Worm (Caenorhabditis elegans) whole organism, young adult: ENCODE measurements around the gene med-2.

ENCODE experiments used
- D2030.7 ChIP-seq: fragments of 200-800 bp; sonication (Bioruptor generic); IDR thresholded peaks from 2 replicates; pipeline ENCODE4 v1.3.6; 2022; ENCODE audit warnings: missing genetic modification reagents, missing genetic modification characterization, missing compliant biosample characterization
- F10E7.11 ChIP-seq: sonication (generic microtip); optimal IDR thresholded peaks from 2 replicates; lab custom pipeline; 2017; ENCODE audit warnings: mild to moderate bottlenecking, missing genetic modification characterization, moderate library complexity, missing compliant biosample characterization
- F52B5.7 ChIP-seq: sonication (generic microtip); optimal IDR thresholded peaks from 2 replicates; lab custom pipeline; 2016; ENCODE audit warnings: mild to moderate bottlenecking, missing genetic modification characterization, missing compliant biosample characterization
- K12H6.12 ChIP-seq: fragments of 200-800 bp; sonication (Bioruptor generic); optimal IDR thresholded peaks from 2 replicates; lab custom pipeline; 2018; ENCODE audit warnings: mild to moderate bottlenecking, missing genetic modification characterization, missing compliant biosample characterization
- T07F8.4 ChIP-seq: sonication (generic microtip); optimal IDR thresholded peaks from 2 replicates; lab custom pipeline; 2016; ENCODE audit warnings: mild to moderate bottlenecking, missing genetic modification characterization, moderate library complexity, missing compliant biosample characterization
- Y53G8AR.9 ChIP-seq: fragments of 200-800 bp; sonication (Bioruptor generic); conservative IDR thresholded peaks from 2 replicates; pipeline ENCODE4 v1.3.6; 2022; ENCODE audit warnings: missing genetic modification reagents, missing genetic modification characterization, missing compliant biosample characterization
- Y56A3A.18 ChIP-seq: fragments of 200-800 bp; sonication (Bioruptor generic); IDR thresholded peaks from 2 replicates; pipeline ENCODE4 v1.3.6; 2022; ENCODE audit warnings: missing genetic modification reagents, missing genetic modification characterization, missing compliant biosample characterization
- Y95B8A.8 ChIP-seq: fragments of 200-800 bp; sonication (Bioruptor generic); IDR thresholded peaks from 2 replicates; pipeline ENCODE4 v1.3.6; 2022; ENCODE audit warnings: missing genetic modification reagents, missing genetic modification characterization, missing compliant biosample characterization
- akir-1 ChIP-seq: fragments of 200-800 bp; sonication (Bioruptor generic); optimal IDR thresholded peaks from 2 replicates; lab custom pipeline; 2018; ENCODE audit warnings: mild to moderate bottlenecking, missing genetic modification characterization, moderate library complexity, missing compliant biosample characterization
- ama-1 ChIP-seq, 3 experiments: fragments of 150-350 bp in 1 of 3; sonication (generic microtip) in 2 of 3; optimal IDR thresholded peaks; 2 replicates each; lab custom pipeline; 2014 to 2018; ENCODE audit warnings: missing biosample characterization in 2 of 3, missing genetic modification characterization in 2 of 3, missing genetic modification reagents in 2 of 3
- aptf-2 ChIP-seq: fragments of 200-800 bp; sonication (Bioruptor generic); conservative IDR thresholded peaks from 2 replicates; pipeline ENCODE4 v1.3.6; 2022; ENCODE audit warnings: missing genetic modification reagents, missing genetic modification characterization, missing compliant biosample characterization
- atf-7 ChIP-seq: sonication (generic microtip); optimal IDR thresholded peaks from 2 replicates; lab custom pipeline; 2017; ENCODE audit warnings: mild to moderate bottlenecking, missing genetic modification characterization, missing compliant biosample characterization
- athp-1 ChIP-seq: sonication (generic microtip); optimal IDR thresholded peaks from 2 replicates; lab custom pipeline; 2017; ENCODE audit warnings: mild to moderate bottlenecking, missing genetic modification characterization, missing compliant biosample characterization
- bed-1 ChIP-seq: fragments of 200-800 bp; sonication (Bioruptor generic); IDR thresholded peaks from 2 replicates; pipeline ENCODE4 v1.3.6; 2022; ENCODE audit warnings: missing genetic modification reagents, missing genetic modification characterization, missing compliant biosample characterization
- bed-2 ChIP-seq: fragments of 200-800 bp; sonication (Bioruptor generic); IDR thresholded peaks from 2 replicates; pipeline ENCODE4 v1.3.6; 2022; ENCODE audit warnings: missing genetic modification reagents, missing genetic modification characterization, missing compliant biosample characterization
- cebp-1 ChIP-seq, 2 experiments: fragments of 200-800 bp in 1 of 2; sonication (Bioruptor generic) in 1 of 2; sonication (generic microtip) in 1 of 2; IDR thresholded peaks in 1 of 2; optimal IDR thresholded peaks in 1 of 2; 2 replicates each; pipeline versions ENCODE4 v1.3.6 to Lab custom; 2017 to 2022; ENCODE audit warnings: missing compliant biosample characterization in 2 of 2, missing genetic modification characterization in 2 of 2, mild to moderate bottlenecking in 1 of 2, missing genetic modification reagents in 1 of 2, moderate library complexity in 1 of 2
- ceh-79 ChIP-seq: sonication (generic microtip); optimal IDR thresholded peaks from 2 replicates; lab custom pipeline; 2017; ENCODE audit warnings: mild to moderate bottlenecking, missing genetic modification characterization, missing compliant biosample characterization
- die-1 ChIP-seq: sonication (generic microtip); optimal IDR thresholded peaks from 2 replicates; lab custom pipeline; 2016; ENCODE audit warnings: missing genotype, mild to moderate bottlenecking, missing genetic modification characterization, missing compliant biosample characterization
- ets-4 ChIP-seq: fragments of 200-800 bp; sonication (Bioruptor generic); optimal IDR thresholded peaks from 2 replicates; lab custom pipeline; 2018; ENCODE audit warnings: mild to moderate bottlenecking, missing genetic modification characterization, missing compliant biosample characterization
- lag-1 ChIP-seq: fragments of 200-800 bp; sonication (Bioruptor generic); IDR thresholded peaks from 2 replicates; pipeline ENCODE4 v1.3.6; 2022; ENCODE audit warnings: missing genetic modification reagents, missing genetic modification characterization, missing compliant biosample characterization
- lin-26 ChIP-seq: fragments of 200-800 bp; sonication (Bioruptor generic); IDR thresholded peaks from 2 replicates; pipeline ENCODE4 v1.3.6; 2022; ENCODE audit warnings: missing genetic modification reagents, missing genetic modification characterization, missing compliant biosample characterization
- lin-35 ChIP-seq, 3 experiments: fragments of 150-350 bp in 2 of 3; sonication (generic microtip) in 1 of 3; optimal IDR thresholded peaks; 2 replicates each; lab custom pipeline; 2014 to 2018; ENCODE audit warnings: missing biosample characterization in 3 of 3, missing genetic modification characterization in 3 of 3, missing genetic modification reagents in 3 of 3
- lin-40 ChIP-seq: sonication (generic microtip); optimal IDR thresholded peaks from 2 replicates; lab custom pipeline; 2016; ENCODE audit warnings: missing genetic modification characterization, mild to moderate bottlenecking, missing compliant biosample characterization, missing genotype, missing genetic modification reagents
- lsl-1 ChIP-seq: fragments of 200-800 bp; sonication (Bioruptor generic); optimal IDR thresholded peaks from 2 replicates; lab custom pipeline; 2018; ENCODE audit warnings: mild to moderate bottlenecking, missing genetic modification characterization, moderate library complexity, missing compliant biosample characterization
- lsy-27 ChIP-seq: sonication (generic microtip); optimal IDR thresholded peaks from 2 replicates; lab custom pipeline; 2017; ENCODE audit warnings: missing genetic modification characterization, mild to moderate bottlenecking, missing compliant biosample characterization, antibody characterized with exemption, missing genotype, borderline replicate concordance; ENCODE audit not compliant: insufficient read depth
- madf-10 ChIP-seq: sonication (generic microtip); optimal IDR thresholded peaks from 2 replicates; lab custom pipeline; 2016; ENCODE audit warnings: mild to moderate bottlenecking, missing genetic modification characterization, missing compliant biosample characterization
- madf-8 ChIP-seq: fragments of 200-800 bp; sonication (Bioruptor generic); conservative IDR thresholded peaks from 2 replicates; pipeline ENCODE4 v1.3.6; 2022; ENCODE audit warnings: missing genetic modification reagents, missing genetic modification characterization, missing compliant biosample characterization
- mes-4 ChIP-seq: sonication (generic microtip); optimal IDR thresholded peaks from 2 replicates; lab custom pipeline; 2016; ENCODE audit warnings: missing genotype, missing genetic modification characterization, missing compliant biosample characterization
- mxl-1 ChIP-seq: sonication (generic microtip); optimal IDR thresholded peaks from 2 replicates; lab custom pipeline; 2016; ENCODE audit warnings: missing genetic modification characterization, missing compliant biosample characterization
- nfyb-1 ChIP-seq: fragments of 200-800 bp; sonication (Bioruptor generic); IDR thresholded peaks from 2 replicates; pipeline ENCODE4 v1.3.6; 2022; ENCODE audit warnings: missing genetic modification reagents, missing genetic modification characterization, missing compliant biosample characterization
- nhr-120 ChIP-seq: fragments of 200-800 bp; sonication (Bioruptor generic); IDR thresholded peaks from 2 replicates; pipeline ENCODE4 v1.3.6; 2022; ENCODE audit warnings: missing genetic modification characterization, missing compliant biosample characterization
- pbrm-1 ChIP-seq: fragments of 200-800 bp; sonication (Bioruptor generic); IDR thresholded peaks from 2 replicates; pipeline ENCODE4 v1.3.6; 2022; ENCODE audit warnings: missing genetic modification reagents, missing genetic modification characterization, missing compliant biosample characterization
- pha-4 ChIP-seq: fragments of 150-350 bp; sonication (generic microtip); optimal IDR thresholded peaks from 2 replicates; lab custom pipeline; 2014; ENCODE audit warnings: missing biosample characterization, missing genetic modification reagents, missing genetic modification characterization
- rcor-1 ChIP-seq: fragments of 200-800 bp; sonication (Bioruptor generic); IDR thresholded peaks from 2 replicates; pipeline ENCODE4 v1.3.6; 2022; ENCODE audit warnings: missing genetic modification reagents, missing genetic modification characterization, missing compliant biosample characterization
- rec-8 ChIP-seq, 2 experiments: sonication (generic microtip); optimal IDR thresholded peaks; 2 replicates each; lab custom pipeline; 2016; ENCODE audit warnings: mild to moderate bottlenecking in 2 of 2, missing genetic modification characterization in 2 of 2, missing genetic modification reagents in 2 of 2, missing genotype in 2 of 2, missing biosample characterization in 1 of 2, missing compliant biosample characterization in 1 of 2, moderate library complexity in 1 of 2
- repo-1 ChIP-seq: sonication (generic microtip); optimal IDR thresholded peaks from 2 replicates; lab custom pipeline; 2017; ENCODE audit warnings: mild to moderate bottlenecking, missing genetic modification characterization, missing compliant biosample characterization
- sea-2 ChIP-seq: fragments of 200-800 bp; sonication (Bioruptor generic); IDR thresholded peaks from 2 replicates; pipeline ENCODE4 v1.3.6; 2022; ENCODE audit warnings: missing genetic modification characterization, missing compliant biosample characterization
- snpc-1.1 ChIP-seq: sonication (generic microtip); optimal IDR thresholded peaks from 2 replicates; lab custom pipeline; 2017; ENCODE audit warnings: missing genetic modification characterization, mild to moderate bottlenecking, missing compliant biosample characterization, antibody characterized with exemption, moderate library complexity, missing genotype, missing genetic modification reagents; ENCODE audit not compliant: insufficient read depth
- snpc-3.4 ChIP-seq: sonication (generic microtip); optimal IDR thresholded peaks from 2 replicates; lab custom pipeline; 2017; ENCODE audit warnings: missing genetic modification characterization, mild to moderate bottlenecking, missing compliant biosample characterization, antibody characterized with exemption, moderate library complexity, missing genotype, missing genetic modification reagents
- sptf-2 ChIP-seq: fragments of 200-800 bp; sonication (Bioruptor generic); optimal IDR thresholded peaks from 2 replicates; lab custom pipeline; 2018; ENCODE audit warnings: mild to moderate bottlenecking, missing genetic modification characterization, missing compliant biosample characterization
- tbx-9 ChIP-seq: sonication (generic microtip); optimal IDR thresholded peaks from 2 replicates; lab custom pipeline; 2016; ENCODE audit warnings: borderline replicate concordance, missing genetic modification characterization, inconsistent platforms, missing compliant biosample characterization
- tlf-1 ChIP-seq: fragments of 200-800 bp; sonication (Bioruptor generic); optimal IDR thresholded peaks from 2 replicates; lab custom pipeline; 2018; ENCODE audit warnings: mild to moderate bottlenecking, missing genetic modification characterization, missing compliant biosample characterization
- ztf-25 ChIP-seq: fragments of 200-800 bp; sonication (Bioruptor generic); IDR thresholded peaks from 2 replicates; pipeline ENCODE4 v1.3.6; 2022; ENCODE audit warnings: missing genetic modification reagents, missing genetic modification characterization, missing compliant biosample characterization
- ztf-28 ChIP-seq: fragments of 200-800 bp; sonication (Bioruptor generic); IDR thresholded peaks from 2 replicates; pipeline ENCODE4 v1.3.6; 2022; ENCODE audit warnings: missing genetic modification reagents, missing genetic modification characterization, missing compliant biosample characterization

Gene med-2

DNA sequence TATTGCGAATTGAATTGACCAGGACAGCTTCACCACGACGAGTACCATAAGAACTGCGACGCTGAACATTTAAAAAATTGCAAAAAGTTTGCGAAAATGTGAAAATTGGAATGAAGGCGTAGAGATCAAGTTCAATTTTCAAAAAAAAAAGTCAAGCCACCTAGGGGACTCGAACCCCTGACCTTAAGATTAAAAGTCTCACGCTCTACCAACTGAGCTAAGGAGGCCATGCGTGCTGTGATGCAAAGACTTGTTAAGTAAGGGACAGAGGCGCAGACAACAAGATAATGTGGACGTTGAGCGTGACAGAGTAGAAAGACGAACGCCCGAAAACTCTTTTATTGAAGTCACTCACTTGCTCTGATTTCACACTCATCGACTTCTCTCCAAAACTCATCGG lies 3.3 kb downstream of the med-2 start (continued):
- TF ChIP-seq lin-35 (GFP tag; optimal IDR thresholded peaks at IDR 0.05; lab: Kevin White, UChicago) (peak in 1 of 3 experiments; percentile 60), repo-1 (peak; percentile 54), bed-2 (GFP tag; lab: Robert Waterston, UW) (no peak), F10E7.11 (tag; lab: Kevin White, UChicago) (no peak), T07F8.4 (tag; lab: Kevin White, UChicago) (no peak), lin-40 (tag; lab: Kevin White, UChicago) (peak; percentile 21), rec-8 (tag; optimal IDR thresholded peaks at IDR 0.05; lab: Kevin White, UChicago) (peak; percentile 36 to 83), Y53G8AR.9 (GFP tag; lab: Robert Waterston, UW) (peak; percentile 62; the same call in 1 of the 2 replicates), nhr-120 (GFP tag; lab: Robert Waterston, UW) (0 out of 2 replicates have a peak, but pooled peaks have one; percentile 40), mxl-1 (tag; lab: Kevin White, UChicago) (peak; percentile 77), lag-1 (GFP tag; lab: Robert Waterston, UW) (0 out of 2 replicates have a peak, but pooled peaks have one; percentile 62), akir-1 (GFP tag; lab: Kevin White, UChicago) (peak; percentile 6), pha-4 (tag; lab: Kevin White, UChicago) (no peak), snpc-1.1 (tag; lab: Kevin White, UChicago) (peak; percentile 40), ztf-25 (peak; percentile 93), aptf-2 (GFP tag; lab: Robert Waterston, UW) (0 out of 2 replicates have a peak, but pooled peaks have one; percentile 30), Y56A3A.18 (GFP tag; lab: Robert Waterston, UW) (peak; percentile 92), madf-8 (GFP tag; lab: Robert Waterston, UW) (0 out of 2 replicates have a peak, but pooled peaks have one; percentile 18), ztf-28 (GFP tag; lab: Robert Waterston, UW) (peak; percentile 73), tbx-9 (tag; lab: Kevin White, UChicago) (no peak), ama-1 (optimal IDR thresholded peaks at IDR 0.05; lab: Kevin White, UChicago) (no peak), ama-1 (GFP tag; optimal IDR thresholded peaks at IDR 0.05; lab: Kevin White, UChicago) (peak in 1 of 2 experiments; percentile 89), tlf-1 (GFP tag; lab: Kevin White, UChicago) (peak; percentile 46), mes-4 (tag; lab: Kevin White, UChicago) (peak; percentile 62), madf-10 (tag; lab: Kevin White, UChicago) (peak; percentile 57), lsl-1 (GFP tag; lab: Kevin White, UChicago) (peak; percentile 39), ets-4 (no peak), athp-1 (tag; lab: Kevin White, UChicago) (peak; percentile 63), Y95B8A.8 (GFP tag; lab: Robert Waterston, UW) (0 out of 2 replicates have a peak, but pooled peaks have one; percentile 63), lsy-27 (peak; percentile 64)

DNA sequence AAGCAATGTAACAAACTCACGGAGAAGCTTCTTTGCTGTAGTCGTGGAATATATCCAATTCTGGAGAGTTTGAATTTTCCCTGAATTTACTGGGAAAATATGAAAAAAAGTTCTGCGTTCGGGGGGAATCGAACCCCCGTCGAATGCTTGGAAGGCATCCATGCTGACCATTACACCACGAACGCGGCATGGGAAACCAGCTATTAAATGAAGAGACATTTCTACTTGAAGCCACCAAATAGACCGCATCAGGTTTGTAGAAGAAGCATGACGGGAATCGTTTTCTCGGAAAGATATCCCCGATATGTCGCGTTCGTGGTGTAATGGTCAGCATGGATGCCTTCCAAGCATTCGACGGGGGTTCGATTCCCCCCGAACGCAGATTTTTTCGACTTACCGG lies 4.2 kb downstream of the med-2 start:
- TF ChIP-seq K12H6.12 (tag; lab: Kevin White, UChicago) (peak; percentile 13), lin-35 (GFP tag; optimal IDR thresholded peaks at IDR 0.05; lab: Kevin White, UChicago) (peak in 1 of 3 experiments; percentile 40), tbx-9 (tag; lab: Kevin White, UChicago) (no peak), aptf-2 (GFP tag; lab: Robert Waterston, UW) (no peak), die-1 (tag; lab: Kevin White, UChicago) (peak; percentile 75), F52B5.7 (tag; lab: Kevin White, UChicago) (no peak), ceh-79 (tag; lab: Kevin White, UChicago) (no peak), bed-1 (no peak), lin-26 (GFP tag; lab: Robert Waterston, UW) (peak; percentile 81), madf-10 (tag; lab: Kevin White, UChicago) (peak; percentile 5), sptf-2 (no peak), atf-7 (tag; lab: Kevin White, UChicago) (no peak), nfyb-1 (peak; percentile 67; the same call in 1 of the 2 replicates), lin-40 (tag; lab: Kevin White, UChicago) (peak; percentile 54), pbrm-1 (GFP tag; lab: Robert Waterston, UW) (0 out of 2 replicates have a peak, but pooled peaks have one; percentile 50), cebp-1 (GFP tag; IDR thresholded peaks at IDR 0.05; lab: Robert Waterston, UW) (no peak), cebp-1 (tag; optimal IDR thresholded peaks at IDR 0.05; lab: Kevin White, UChicago) (peak; percentile 50), ama-1 (optimal IDR thresholded peaks at IDR 0.05; lab: Kevin White, UChicago) (no peak), ama-1 (GFP tag; optimal IDR thresholded peaks at IDR 0.05; lab: Kevin White, UChicago) (peak in 1 of 2 experiments; percentile 48), snpc-3.4 (tag; lab: Kevin White, UChicago) (peak; percentile 8), rcor-1 (GFP tag; lab: Robert Waterston, UW) (peak; percentile 19; the same call in 1 of the 2 replicates), sea-2 (GFP tag; lab: Robert Waterston, UW) (no peak), D2030.7 (GFP tag; lab: Robert Waterston, UW) (0 out of 2 replicates have a peak, but pooled peaks have one; percentile 22), F10E7.11 (tag; lab: Kevin White, UChicago) (no peak)
